1 fruit fly cellular context compared by ENCODE assay signal in genomic region chr3L:18840370-18841007, dm6.
TF ChIP-seq lines count a peak whose summit lies in the region.

No protein-coding gene starts in this region.

TF ChIP-seq in whole organism, embryonic, 481 proteins besides CTCF, POLR2A, EP300 and RAD21 (continued from another document):
- TF ChIP-seq PHDP (tag; optimal IDR thresholded peaks at IDR 0.05; lab: Kevin White, UChicago): no peak
- no peak for TF ChIP-seq Hr39 (optimal IDR thresholded peaks at IDR 0.05; lab: Kevin White, UChicago)
- peak in 1 of 3 experiments; percentile 12 for TF ChIP-seq Stat92E (GFP tag; optimal IDR thresholded peaks at IDR 0.05; lab: Kevin White, UChicago)
- peak; percentile 11 for TF ChIP-seq Side (GFP tag; optimal IDR thresholded peaks at IDR 0.05; lab: Kevin White, UChicago)
- TF ChIP-seq hth (optimal IDR thresholded peaks at IDR 0.05; lab: Kevin White, UChicago): no peak
- TF ChIP-seq eve (GFP tag; optimal IDR thresholded peaks at IDR 0.05; lab: Kevin White, UChicago): no peak
- TF ChIP-seq Spps (tag; optimal IDR thresholded peaks at IDR 0.05; lab: Kevin White, UChicago): no peak
- no peak for TF ChIP-seq CG10366 (GFP tag; IDR thresholded peaks at IDR 0.05; lab: Robert Waterston, UW)
- TF ChIP-seq CG18599 (GFP tag; optimal IDR thresholded peaks at IDR 0.05; lab: Kevin White, UChicago): no peak
- no peak for TF ChIP-seq CG17912 (GFP tag; optimal IDR thresholded peaks at IDR 0.05; lab: Kevin White, UChicago)
- peak; percentile 4 for TF ChIP-seq CG1233 (GFP tag; optimal IDR thresholded peaks at IDR 0.05; lab: Kevin White, UChicago)
- TF ChIP-seq CG31441 (GFP tag; IDR thresholded peaks at IDR 0.05; lab: Robert Waterston, UW): no peak
- TF ChIP-seq CG7839 (tag; optimal IDR thresholded peaks at IDR 0.05; lab: Kevin White, UChicago): peak; percentile 44
- TF ChIP-seq CG14965 (GFP tag; optimal IDR thresholded peaks at IDR 0.05; lab: Kevin White, UChicago; ENCODE audit: borderline replicate concordance): no peak
- TF ChIP-seq CG6813 (GFP tag; optimal IDR thresholded peaks at IDR 0.05; lab: Kevin White, UChicago): peak; percentile 20
- peak; percentile 42 for TF ChIP-seq tin (GFP tag; optimal IDR thresholded peaks at IDR 0.05; lab: Kevin White, UChicago)
- no peak for TF ChIP-seq hbn (GFP tag; IDR thresholded peaks at IDR 0.05; lab: Robert Waterston, UW; ENCODE audit: partially characterized antibody)
- TF ChIP-seq az2 (GFP tag; optimal IDR thresholded peaks at IDR 0.05; lab: Kevin White, UChicago): no peak
- no peak for TF ChIP-seq lov (optimal IDR thresholded peaks at IDR 0.05; lab: Kevin White, UChicago)
- no peak for TF ChIP-seq lov (GFP tag; IDR thresholded peaks at IDR 0.05; lab: Robert Waterston, UW)
- no peak for TF ChIP-seq shn (GFP tag; optimal IDR thresholded peaks at IDR 0.05; lab: Kevin White, UChicago)
- peak; percentile 56 for TF ChIP-seq yki (optimal IDR thresholded peaks at IDR 0.05; lab: Kevin White, UChicago)
- TF ChIP-seq CG8478 (optimal IDR thresholded peaks at IDR 0.05; lab: Kevin White, UChicago): no peak
- TF ChIP-seq CG3065 (GFP tag; optimal IDR thresholded peaks at IDR 0.05; lab: Kevin White, UChicago): no peak
- TF ChIP-seq HLHmδ (GFP tag; optimal IDR thresholded peaks at IDR 0.05; lab: Kevin White, UChicago): peak; percentile 83
- TF ChIP-seq CG12236 (GFP tag; optimal IDR thresholded peaks at IDR 0.05; lab: Kevin White, UChicago): no peak
- TF ChIP-seq CG9797 (GFP tag; optimal IDR thresholded peaks at IDR 0.05; lab: Kevin White, UChicago): no peak
- TF ChIP-seq CG7271 (tag; optimal IDR thresholded peaks at IDR 0.05; lab: Kevin White, UChicago): no peak
- TF ChIP-seq Dp (GFP tag; optimal IDR thresholded peaks at IDR 0.05; lab: Kevin White, UChicago): no peak
- TF ChIP-seq ERR (GFP tag; optimal IDR thresholded peaks at IDR 0.05; lab: Kevin White, UChicago): no peak
- TF ChIP-seq CG43689 (GFP tag; IDR thresholded peaks at IDR 0.05; lab: Robert Waterston, UW): no peak
- TF ChIP-seq sisA (GFP tag; IDR thresholded peaks at IDR 0.05; lab: Robert Waterston, UW): no peak
- TF ChIP-seq vvl (GFP tag; IDR thresholded peaks at IDR 0.05; lab: Robert Waterston, UW): no peak
- no peak for TF ChIP-seq CG17802 (tag; optimal IDR thresholded peaks at IDR 0.05; lab: Kevin White, UChicago)
- peak; percentile 6 for TF ChIP-seq cato (GFP tag; optimal IDR thresholded peaks at IDR 0.05; lab: Kevin White, UChicago; ENCODE audit: borderline replicate concordance)
- no peak for TF ChIP-seq ase (GFP tag; IDR thresholded peaks at IDR 0.05; lab: Robert Waterston, UW)
- TF ChIP-seq CG2129 (GFP tag; IDR thresholded peaks at IDR 0.05; lab: Robert Waterston, UW; ENCODE audit: partially characterized antibody): no peak
- TF ChIP-seq klu (GFP tag; IDR thresholded peaks at IDR 0.05; lab: Robert Waterston, UW): no peak
- peak; percentile 88 for TF ChIP-seq Med (GFP tag; lab: Kevin White, UChicago)
- TF ChIP-seq Hey (tag; optimal IDR thresholded peaks at IDR 0.05; lab: Kevin White, UChicago): no peak
- peak; percentile 10 for TF ChIP-seq CG11398 (GFP tag; optimal IDR thresholded peaks at IDR 0.05; lab: Kevin White, UChicago)
- peak; percentile 21 for TF ChIP-seq CG1603 (tag; optimal IDR thresholded peaks at IDR 0.05; lab: Kevin White, UChicago)
- TF ChIP-seq CG31388 (GFP tag; optimal IDR thresholded peaks at IDR 0.05; lab: Kevin White, UChicago): no peak
- TF ChIP-seq sima (GFP tag; optimal IDR thresholded peaks at IDR 0.05; lab: Kevin White, UChicago): no peak
- TF ChIP-seq cwo (GFP tag; optimal IDR thresholded peaks at IDR 0.05; lab: Kevin White, UChicago): peak; percentile 22
- peak; percentile 17 for TF ChIP-seq Camta (GFP tag; optimal IDR thresholded peaks at IDR 0.05; lab: Kevin White, UChicago)
- TF ChIP-seq trem (tag; optimal IDR thresholded peaks at IDR 0.05; lab: Kevin White, UChicago): no peak
- TF ChIP-seq rib (GFP tag; IDR thresholded peaks at IDR 0.05; lab: Robert Waterston, UW): no peak
- no peak for TF ChIP-seq Abd-B (GFP tag; optimal IDR thresholded peaks at IDR 0.05; lab: Kevin White, UChicago)
- TF ChIP-seq salm (tag; optimal IDR thresholded peaks at IDR 0.05; lab: Kevin White, UChicago): no peak
- TF ChIP-seq CG10267 (tag; optimal IDR thresholded peaks at IDR 0.05; lab: Kevin White, UChicago): peak; percentile 14
- no peak for TF ChIP-seq so (GFP tag; IDR thresholded peaks at IDR 0.05; lab: Robert Waterston, UW)
- no peak for TF ChIP-seq row (GFP tag; IDR thresholded peaks at IDR 0.05; lab: Robert Waterston, UW)
- TF ChIP-seq wdn (GFP tag; IDR thresholded peaks at IDR 0.05; lab: Robert Waterston, UW): no peak
- no peak for TF ChIP-seq odd (GFP tag; optimal IDR thresholded peaks at IDR 0.05; lab: Kevin White, UChicago)
- TF ChIP-seq CG7928 (GFP tag; optimal IDR thresholded peaks at IDR 0.05; lab: Kevin White, UChicago): no peak
- TF ChIP-seq CG2678 (tag; optimal IDR thresholded peaks at IDR 0.05; lab: Kevin White, UChicago): no peak
- no peak for TF ChIP-seq ci (GFP tag; IDR thresholded peaks at IDR 0.05; lab: Robert Waterston, UW)
- no peak for TF ChIP-seq cas (GFP tag; IDR thresholded peaks at IDR 0.05; lab: Robert Waterston, UW)
- no peak for TF ChIP-seq al (GFP tag; IDR thresholded peaks at IDR 0.05; lab: Robert Waterston, UW)
- TF ChIP-seq Lim3 (GFP tag; IDR thresholded peaks at IDR 0.05; lab: Robert Waterston, UW): no peak
- peak; percentile 47 for TF ChIP-seq Hsf (GFP tag; optimal IDR thresholded peaks at IDR 0.05; lab: Kevin White, UChicago)
- peak; percentile 53 for TF ChIP-seq CG12769 (tag; optimal IDR thresholded peaks at IDR 0.05; lab: Kevin White, UChicago)
- no peak for TF ChIP-seq CG6791 (GFP tag; IDR thresholded peaks at IDR 0.05; lab: Robert Waterston, UW; ENCODE audit: partially characterized antibody)
- peak; percentile 7 for TF ChIP-seq nau (GFP tag; optimal IDR thresholded peaks at IDR 0.05; lab: Kevin White, UChicago)
- TF ChIP-seq NfI (GFP tag; optimal IDR thresholded peaks at IDR 0.05; lab: Kevin White, UChicago): no peak
- TF ChIP-seq Sry-δ (GFP tag; optimal IDR thresholded peaks at IDR 0.05; lab: Kevin White, UChicago): peak; percentile 78
- TF ChIP-seq CG17612 (GFP tag; IDR thresholded peaks at IDR 0.05; lab: Robert Waterston, UW): no peak
- TF ChIP-seq btn (GFP tag; optimal IDR thresholded peaks at IDR 0.05; lab: Kevin White, UChicago): no peak
- TF ChIP-seq usp (GFP tag; optimal IDR thresholded peaks at IDR 0.05; lab: Kevin White, UChicago): no peak
- peak; percentile 57 for TF ChIP-seq gem (tag; optimal IDR thresholded peaks at IDR 0.05; lab: Kevin White, UChicago)
- no peak for TF ChIP-seq CG5180 (GFP tag; optimal IDR thresholded peaks at IDR 0.05; lab: Kevin White, UChicago)
- no peak for TF ChIP-seq MBD-R2 (GFP tag; IDR thresholded peaks at IDR 0.05; lab: Robert Waterston, UW)
- TF ChIP-seq CG9727 (GFP tag; optimal IDR thresholded peaks at IDR 0.05; lab: Kevin White, UChicago): no peak
- TF ChIP-seq CG15479 (GFP tag; optimal IDR thresholded peaks at IDR 0.05; lab: Kevin White, UChicago): peak; percentile 96
- no peak for TF ChIP-seq CG4328 (GFP tag; optimal IDR thresholded peaks at IDR 0.05; lab: Kevin White, UChicago)
- no peak for TF ChIP-seq chinmo (GFP tag; IDR thresholded peaks at IDR 0.05; lab: Robert Waterston, UW; ENCODE audit: partially characterized antibody)
- TF ChIP-seq CG34422 (GFP tag; IDR thresholded peaks at IDR 0.05; lab: Robert Waterston, UW): no peak
- TF ChIP-seq CG13624 (GFP tag; optimal IDR thresholded peaks at IDR 0.05; lab: Kevin White, UChicago): peak; percentile 20
- TF ChIP-seq Jarid2 (GFP tag; optimal IDR thresholded peaks at IDR 0.05; lab: Kevin White, UChicago): peak; percentile 93
- no peak for TF ChIP-seq E2f1 (GFP tag; IDR thresholded peaks at IDR 0.05; lab: Robert Waterston, UW)
- no peak for TF ChIP-seq CG7987 (GFP tag; optimal IDR thresholded peaks at IDR 0.05; lab: Kevin White, UChicago)
- no peak for TF ChIP-seq CG10431 (GFP tag; optimal IDR thresholded peaks at IDR 0.05; lab: Kevin White, UChicago)
- no peak for TF ChIP-seq sna (GFP tag; IDR thresholded peaks at IDR 0.05; lab: Robert Waterston, UW; ENCODE audit: partially characterized antibody)
- no peak for TF ChIP-seq Scr (GFP tag; IDR thresholded peaks at IDR 0.05; lab: Robert Waterston, UW; ENCODE audit: partially characterized antibody)
- TF ChIP-seq CkIIα-i1 (GFP tag; IDR thresholded peaks at IDR 0.05; lab: Robert Waterston, UW): no peak
- no peak for TF ChIP-seq CG15269 (tag; optimal IDR thresholded peaks at IDR 0.05; lab: Kevin White, UChicago)
- TF ChIP-seq jumu (GFP tag; optimal IDR thresholded peaks at IDR 0.05; lab: Kevin White, UChicago): no peak
- TF ChIP-seq peb (GFP tag; IDR thresholded peaks at IDR 0.05; lab: Robert Waterston, UW): no peak
- no peak for TF ChIP-seq CG18011 (GFP tag; optimal IDR thresholded peaks at IDR 0.05; lab: Kevin White, UChicago)
- TF ChIP-seq corto (GFP tag; optimal IDR thresholded peaks at IDR 0.05; lab: Kevin White, UChicago): no peak
- no peak for TF ChIP-seq CG12744 (GFP tag; optimal IDR thresholded peaks at IDR 0.05; lab: Kevin White, UChicago)
- peak; percentile 12 to 39 for TF ChIP-seq bsh (GFP tag; optimal IDR thresholded peaks at IDR 0.05; lab: Kevin White, UChicago)
- TF ChIP-seq CG16863 (GFP tag; optimal IDR thresholded peaks at IDR 0.05; lab: Kevin White, UChicago): no peak
- TF ChIP-seq tll (GFP tag; optimal IDR thresholded peaks at IDR 0.05; lab: Kevin White, UChicago): peak in 1 of 2 experiments; percentile 29
- no peak for TF ChIP-seq fru (optimal IDR thresholded peaks at IDR 0.05; lab: Kevin White, UChicago)
- TF ChIP-seq CG6765 (GFP tag; optimal IDR thresholded peaks at IDR 0.05; lab: Kevin White, UChicago): no peak
- no peak for TF ChIP-seq Lhr (GFP tag; optimal IDR thresholded peaks at IDR 0.05; lab: Kevin White, UChicago)
- no peak for TF ChIP-seq CG1832 (GFP tag; optimal IDR thresholded peaks at IDR 0.05; lab: Kevin White, UChicago)
- TF ChIP-seq CG11560 (tag; IDR thresholded peaks at IDR 0.05; lab: Robert Waterston, UW): no peak
- peak; percentile 42 for TF ChIP-seq Xbp1 (GFP tag; optimal IDR thresholded peaks at IDR 0.05; lab: Kevin White, UChicago)
- no peak for TF ChIP-seq Drgx (GFP tag; IDR thresholded peaks at IDR 0.05; lab: Robert Waterston, UW)
- TF ChIP-seq Sin3A (optimal IDR thresholded peaks at IDR 0.05; lab: Kevin White, UChicago): no peak
- TF ChIP-seq gsb-n (tag; optimal IDR thresholded peaks at IDR 0.05; lab: Kevin White, UChicago): no peak
- no peak for TF ChIP-seq CG7372 (GFP tag; IDR thresholded peaks at IDR 0.05; lab: Robert Waterston, UW)
- TF ChIP-seq Bgb (GFP tag; IDR thresholded peaks at IDR 0.05; lab: Robert Waterston, UW; ENCODE audit: partially characterized antibody): no peak
- no peak for TF ChIP-seq Atf3 (GFP tag; optimal IDR thresholded peaks at IDR 0.05; lab: Kevin White, UChicago)
- no peak for TF ChIP-seq HLH4C (GFP tag; IDR thresholded peaks at IDR 0.05; lab: Robert Waterston, UW; ENCODE audit: partially characterized antibody)
- TF ChIP-seq luna (GFP tag; optimal IDR thresholded peaks at IDR 0.05; lab: Kevin White, UChicago): no peak
- no peak for TF ChIP-seq gcm2 (GFP tag; optimal IDR thresholded peaks at IDR 0.05; lab: Kevin White, UChicago)
- peak; percentile 58 for TF ChIP-seq CG10543 (GFP tag; optimal IDR thresholded peaks at IDR 0.05; lab: Kevin White, UChicago)
- TF ChIP-seq CG18619 (GFP tag; optimal IDR thresholded peaks at IDR 0.05; lab: Kevin White, UChicago): no peak
- no peak for TF ChIP-seq ems (GFP tag; optimal IDR thresholded peaks at IDR 0.05; lab: Kevin White, UChicago)
- no peak for TF ChIP-seq CG12299 (tag; optimal IDR thresholded peaks at IDR 0.05; lab: Kevin White, UChicago)
- no peak for TF ChIP-seq MESR4 (GFP tag; optimal IDR thresholded peaks at IDR 0.05; lab: Kevin White, UChicago)
- peak; percentile 67 for TF ChIP-seq Deaf1 (tag; optimal IDR thresholded peaks at IDR 0.05; lab: Kevin White, UChicago)
- TF ChIP-seq CG9817 (tag; optimal IDR thresholded peaks at IDR 0.05; lab: Kevin White, UChicago): no peak
- TF ChIP-seq CG9215 (GFP tag; IDR thresholded peaks at IDR 0.05; lab: Robert Waterston, UW): no peak
- TF ChIP-seq dm (GFP tag; optimal IDR thresholded peaks at IDR 0.05; lab: Kevin White, UChicago): peak; percentile 28
- TF ChIP-seq vfl (GFP tag; optimal IDR thresholded peaks at IDR 0.05; lab: Kevin White, UChicago): no peak
- TF ChIP-seq Aef1 (GFP tag; IDR thresholded peaks at IDR 0.05; lab: Robert Waterston, UW): no peak
